Fruit fly (Drosophila melanogaster): ENCODE data around the gene CG7139.
A peak's percentile ranks its signal among the peaks of the same experiment; 100 is the strongest.

The CG7139 gene

DNA sequence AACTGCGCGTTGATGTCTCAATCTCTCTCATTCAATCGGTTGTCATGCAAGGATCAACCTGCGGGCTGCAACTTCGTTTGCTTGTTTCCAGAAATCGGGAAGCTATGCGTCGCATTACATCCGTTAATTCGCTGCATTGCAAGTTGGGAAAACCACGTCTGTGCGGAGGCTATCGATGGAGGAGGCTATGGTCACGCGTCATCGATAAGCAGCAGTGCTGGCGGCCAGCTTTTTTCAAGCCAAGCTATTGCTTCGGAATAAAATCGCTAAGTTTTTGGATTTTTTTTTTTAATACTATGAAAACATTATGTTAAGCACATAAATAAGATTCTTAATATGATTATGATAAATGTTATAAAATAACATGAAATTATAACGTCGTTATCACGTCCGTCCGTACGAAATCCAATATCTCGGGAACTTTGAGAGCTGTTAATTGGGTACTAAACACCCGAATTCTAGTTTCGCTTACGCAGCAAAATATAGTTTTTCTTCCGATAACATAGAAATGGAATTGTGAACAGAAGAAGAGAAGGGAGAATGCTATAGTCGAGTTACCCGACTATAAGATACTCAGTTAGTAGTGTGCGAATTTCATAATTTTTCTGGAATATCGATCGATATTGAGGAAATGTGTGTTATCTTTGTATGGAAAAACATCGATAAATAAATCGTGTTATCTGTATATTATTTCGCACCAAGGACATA lies at the start of gene CG7139:
Gene CG7139 (minus strand): TSS at position 162 of the 708 bp plus-strand sequence.
- TF ChIP-seq salr (GFP tag; optimal IDR thresholded peaks at IDR 0.05) (peak in 1 of 2 experiments; percentile 36), CG32006 (GFP tag; optimal IDR thresholded peaks at IDR 0.05) (peak; percentile 24), ss (GFP tag; optimal IDR thresholded peaks at IDR 0.05) (no peak), CG10669 (GFP tag; optimal IDR thresholded peaks at IDR 0.05) (no peak), Eip78C (GFP tag) (peak; percentile 80), Eip75B (GFP tag; optimal IDR thresholded peaks at IDR 0.05) (no peak), CG6792 (GFP tag; optimal IDR thresholded peaks at IDR 0.05) (no peak), CG4318 (GFP tag; optimal IDR thresholded peaks at IDR 0.05) (no peak), CG8319 (GFP tag; optimal IDR thresholded peaks at IDR 0.05) (peak; percentile 2), pdm3 (GFP tag; optimal IDR thresholded peaks at IDR 0.05) (peak; percentile 37), CG6808 (GFP tag; optimal IDR thresholded peaks at IDR 0.05) (no peak), fkh (GFP tag; optimal IDR thresholded peaks at IDR 0.05) (no peak), topi (GFP tag; optimal IDR thresholded peaks at IDR 0.05) (no peak), Met (GFP tag; optimal IDR thresholded peaks at IDR 0.05) (peak; percentile 39), lz (GFP tag; optimal IDR thresholded peaks at IDR 0.05) (peak; percentile 16), CG31627 (GFP tag; optimal IDR thresholded peaks at IDR 0.05) (peak; percentile 45), Eip93F (GFP tag; optimal IDR thresholded peaks at IDR 0.05) (no peak), esn (GFP tag; optimal IDR thresholded peaks at IDR 0.05) (peak; percentile 51), CG6276 (GFP tag; optimal IDR thresholded peaks at IDR 0.05) (no peak), CG11294 (GFP tag; IDR thresholded peaks at IDR 0.05) (no peak), acj6 (GFP tag; optimal IDR thresholded peaks at IDR 0.05) (peak; percentile 26), CG6854 (GFP tag; optimal IDR thresholded peaks at IDR 0.05) (peak; percentile 40), CG8119 (GFP tag; IDR thresholded peaks at IDR 0.05) (no peak), spab (GFP tag; optimal IDR thresholded peaks at IDR 0.05) (no peak), OdsH (GFP tag; optimal IDR thresholded peaks at IDR 0.05) (peak; percentile 1), CG3032 (tag; optimal IDR thresholded peaks at IDR 0.05) (peak; percentile 10), vri (GFP tag; optimal IDR thresholded peaks at IDR 0.05) (no peak), Ets21C (GFP tag; optimal IDR thresholded peaks at IDR 0.05) (no peak), Hr39 (GFP tag; optimal IDR thresholded peaks at IDR 0.05) (peak; percentile 26), cyc (GFP tag; optimal IDR thresholded peaks at IDR 0.05) (peak; percentile 3), Sox14 (GFP tag; optimal IDR thresholded peaks at IDR 0.05) (peak; percentile 2), CG1621 (tag; optimal IDR thresholded peaks at IDR 0.05) (no peak), svp (GFP tag) (peak; percentile 52), CG6163 (GFP tag; IDR thresholded peaks at IDR 0.05) (no peak), eg (GFP tag; IDR thresholded peaks at IDR 0.05) (no peak), Blimp-1 (GFP tag; optimal IDR thresholded peaks at IDR 0.05) (no peak), CG10631 (GFP tag; optimal IDR thresholded peaks at IDR 0.05) (peak; percentile 29), Hr4 (GFP tag; optimal IDR thresholded peaks at IDR 0.05) (peak; percentile 38), CG7368 (GFP tag; optimal IDR thresholded peaks at IDR 0.05) (no peak), Smox (GFP tag; optimal IDR thresholded peaks at IDR 0.05) (peak; percentile 16), Hr38 (GFP tag; optimal IDR thresholded peaks at IDR 0.05) (no peak)

DNA sequence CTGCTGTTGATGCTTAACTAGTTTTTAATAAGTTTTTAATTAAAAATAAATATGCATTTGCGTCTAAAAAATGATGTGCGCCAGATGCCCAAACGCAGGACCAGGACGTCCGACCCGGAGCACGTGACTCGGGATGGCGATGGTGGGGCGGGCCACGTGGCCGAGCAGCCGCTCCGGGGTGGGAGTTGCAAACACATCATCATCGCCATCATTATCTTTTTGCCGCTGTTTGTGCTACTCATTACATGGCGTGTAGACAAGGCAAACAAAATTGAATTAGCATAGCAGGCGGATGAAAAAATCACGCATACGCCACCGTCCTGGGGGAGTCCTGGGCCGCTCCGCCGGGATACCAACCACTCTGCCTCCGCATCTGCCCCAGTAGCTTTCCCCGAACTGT lies 41.5 kb upstream of the CG7139 start:
- TF ChIP-seq fd85E (GFP tag; optimal IDR thresholded peaks at IDR 0.05) = no peak
- no peak for TF ChIP-seq eg (GFP tag; IDR thresholded peaks at IDR 0.05)
- no peak for TF ChIP-seq lz (GFP tag; optimal IDR thresholded peaks at IDR 0.05)
- no peak for TF ChIP-seq salr (GFP tag; optimal IDR thresholded peaks at IDR 0.05)
- TF ChIP-seq CG3919 (GFP tag; optimal IDR thresholded peaks at IDR 0.05) = no peak
- no peak for TF ChIP-seq CG10631 (GFP tag; optimal IDR thresholded peaks at IDR 0.05)
- no peak for TF ChIP-seq Gug (GFP tag; IDR thresholded peaks at IDR 0.05)
- no peak for TF ChIP-seq Met (GFP tag; optimal IDR thresholded peaks at IDR 0.05)
- TF ChIP-seq cyc (GFP tag; optimal IDR thresholded peaks at IDR 0.05) = no peak
- TF ChIP-seq dac (GFP tag; optimal IDR thresholded peaks at IDR 0.05) = no peak
- TF ChIP-seq CG8119 (GFP tag; IDR thresholded peaks at IDR 0.05) = no peak
- no peak for TF ChIP-seq CG11762 (GFP tag; optimal IDR thresholded peaks at IDR 0.05; ENCODE audit: insufficient read depth)
- no peak for TF ChIP-seq Smox (GFP tag; optimal IDR thresholded peaks at IDR 0.05)
- TF ChIP-seq fkh (GFP tag; optimal IDR thresholded peaks at IDR 0.05) = no peak
- TF ChIP-seq spab (GFP tag; optimal IDR thresholded peaks at IDR 0.05) = no peak
- TF ChIP-seq CG34406 (GFP tag; optimal IDR thresholded peaks at IDR 0.05) = no peak
- no peak for TF ChIP-seq CG11902 (GFP tag; optimal IDR thresholded peaks at IDR 0.05)
- TF ChIP-seq Eip78C (GFP tag) = no peak
- TF ChIP-seq CG4318 (GFP tag; optimal IDR thresholded peaks at IDR 0.05) = no peak
- TF ChIP-seq CG32006 (GFP tag; optimal IDR thresholded peaks at IDR 0.05) = no peak

Measured in whole organism, prepupa.